Fruit fly (Drosophila melanogaster) whole organism, larva: ENCODE measurements around the gene CG8993.

ENCODE experiments used
- noc ChIP-seq: fragments of 200-800 bp; sonication (Bioruptor generic); optimal IDR thresholded peaks from 3 replicates; lab custom pipeline; 2019; ENCODE audit warnings: missing biosample characterization, mild to moderate bottlenecking, missing genetic modification characterization, moderate library complexity

CG8993 gene

dm6 chr3L:2397571-2398187 lies 25.7 kb downstream of the CG8993 start:
- TF ChIP-seq noc (tag; lab: Kevin White, UChicago), result no peak

- no peak for TF ChIP-seq noc (tag; lab: Kevin White, UChicago)
Observed at dm6 chr3L:2398636-2399035, 26.6 kb downstream of the CG8993 start.

dm6 chr3L:2399788-2400187 lies 27.8 kb downstream of the CG8993 start:
- TF ChIP-seq noc (tag; lab: Kevin White, UChicago), result no peak

dm6 chr3L:2400227-2400840 lies 28.3 kb downstream of the CG8993 start:
- peak; percentile 46 for TF ChIP-seq noc (tag; lab: Kevin White, UChicago)

- TF ChIP-seq noc (tag; lab: Kevin White, UChicago), result no peak
Observed at dm6 chr3L:2402206-2402605, 30.2 kb downstream of the CG8993 start.

dm6 chr3L:2407271-2407670 lies 35.3 kb downstream of the CG8993 start:
- TF ChIP-seq noc (tag; lab: Kevin White, UChicago), result no peak

- TF ChIP-seq noc (tag; lab: Kevin White, UChicago), result no peak
Observed at dm6 chr3L:2407945-2408344, 35.9 kb downstream of the CG8993 start.

- TF ChIP-seq noc (tag; lab: Kevin White, UChicago), result no peak
Observed at dm6 chr3L:2409289-2409688, 37.3 kb downstream of the CG8993 start.

- TF ChIP-seq noc (tag; lab: Kevin White, UChicago), result no peak
Observed at dm6 chr3L:2410869-2411268, 38.9 kb downstream of the CG8993 start.

- TF ChIP-seq noc (tag; lab: Kevin White, UChicago), result peak; percentile 11
Observed at dm6 chr3L:2411564-2412080, 39.6 kb downstream of the CG8993 start.

dm6 chr3L:2414876-2415275 lies 42.9 kb downstream of the CG8993 start:
- no peak for TF ChIP-seq noc (tag; lab: Kevin White, UChicago)

dm6 chr3L:2417399-2418040 lies 45.5 kb downstream of the CG8993 start:
- peak; percentile 77 for TF ChIP-seq noc (tag; lab: Kevin White, UChicago)

dm6 chr3L:2418769-2419168 lies 46.8 kb downstream of the CG8993 start:
- peak; percentile 86 for TF ChIP-seq noc (tag; lab: Kevin White, UChicago)

dm6 chr3L:2421138-2421537 lies 49.1 kb downstream of the CG8993 start:
- TF ChIP-seq noc (tag; lab: Kevin White, UChicago), result no peak
